Worm (Caenorhabditis elegans): ENCODE measurements around the gene F36H1.11.

F36H1.11 gene

ce11 chrIV:11015881-11016280 is 33.1 kb upstream of the F36H1.11 start, which contains the start of gene F13H10.3 (continued):
- TF ChIP-seq ceh-82 (tag; optimal IDR thresholded peaks at IDR 0.05) = no peak
- TF ChIP-seq mxl-3 (GFP tag; optimal IDR thresholded peaks at IDR 0.05) = peak; percentile 40
- no peak for TF ChIP-seq attf-4 (tag; optimal IDR thresholded peaks at IDR 0.05)
- peak in 1 of 2 experiments; percentile 78 for TF ChIP-seq mdl-1 (tag; optimal IDR thresholded peaks at IDR 0.05)

ce11 chrIV:11019962-11020550 is 28.9 kb upstream of the F36H1.11 start, which contains the start of gene F13H10.8:
F13H10.8 (plus strand) TSS chrIV:11020517.
- no peak for TF ChIP-seq ztf-7 (tag; optimal IDR thresholded peaks at IDR 0.05)
- TF ChIP-seq nhr-11 (tag; optimal IDR thresholded peaks at IDR 0.05) = no peak
- no peak for TF ChIP-seq nhr-41 (GFP tag; IDR thresholded peaks at IDR 0.05)
- no peak for TF ChIP-seq tag-97 (GFP tag; IDR thresholded peaks at IDR 0.05)
- no peak for TF ChIP-seq dpl-1 (GFP tag; optimal IDR thresholded peaks at IDR 0.05)
- peak; percentile 69 for TF ChIP-seq nhr-28 (tag; optimal IDR thresholded peaks at IDR 0.05)
- no peak for TF ChIP-seq ctbp-1 (GFP tag; IDR thresholded peaks at IDR 0.05)
- no peak for TF ChIP-seq arid-1 (GFP tag; conservative IDR thresholded peaks at IDR 0.05)
- no peak for TF ChIP-seq T26A8.4 (GFP tag; IDR thresholded peaks at IDR 0.05)
- peak; percentile 66 for TF ChIP-seq dve-1 (tag; optimal IDR thresholded peaks at IDR 0.05; ENCODE audit: insufficient read depth)
- no peak for TF ChIP-seq ceh-62 (tag; optimal IDR thresholded peaks at IDR 0.05)
- TF ChIP-seq lsy-2 (tag; optimal IDR thresholded peaks at IDR 0.05) = peak in 1 of 2 experiments; percentile 38
- no peak for TF ChIP-seq daf-16 (GFP tag; optimal IDR thresholded peaks at IDR 0.05)
- peak; percentile 66 for TF ChIP-seq daf-16 (tag; optimal IDR thresholded peaks at IDR 0.05)
- no peak for TF ChIP-seq lin-39 (tag; optimal IDR thresholded peaks at IDR 0.05)
- no peak for TF ChIP-seq unc-130 (GFP tag; optimal IDR thresholded peaks at IDR 0.05)
- TF ChIP-seq nhr-77 (tag; optimal IDR thresholded peaks at IDR 0.05) = peak; percentile 3
- TF ChIP-seq lin-1 (GFP tag; IDR thresholded peaks at IDR 0.05) = 0 out of 2 replicates have a peak, but pooled peaks have one; percentile 51
- no peak for TF ChIP-seq ama-1 (optimal IDR thresholded peaks at IDR 0.05)
- peak in 1 of 2 experiments; percentile 44 for TF ChIP-seq mdl-1 (tag; optimal IDR thresholded peaks at IDR 0.05)
- no peak for TF ChIP-seq zip-2 (tag; optimal IDR thresholded peaks at IDR 0.05)
- peak; percentile 76 for TF ChIP-seq dmd-6 (GFP tag; IDR thresholded peaks at IDR 0.05)
- no peak for TF ChIP-seq skn-1 (tag; optimal IDR thresholded peaks at IDR 0.05)
- TF ChIP-seq pqm-1 (tag; optimal IDR thresholded peaks at IDR 0.05) = peak; percentile 58
- TF ChIP-seq lin-38 (GFP tag; IDR thresholded peaks at IDR 0.05) = peak; percentile 92
- TF ChIP-seq egl-27 (tag; optimal IDR thresholded peaks at IDR 0.05) = no peak
- no peak for TF ChIP-seq zfp-2 (tag; optimal IDR thresholded peaks at IDR 0.05)
- no peak for TF ChIP-seq lin-29 (GFP tag; IDR thresholded peaks at IDR 0.05)
- peak; percentile 7 for TF ChIP-seq mxl-3 (GFP tag; optimal IDR thresholded peaks at IDR 0.05)
- peak; percentile 32 for TF ChIP-seq mes-2 (tag; optimal IDR thresholded peaks at IDR 0.05; ENCODE audit: poor library complexity, severe bottlenecking)
- peak; percentile 30 for TF ChIP-seq hlh-30 (tag; optimal IDR thresholded peaks at IDR 0.05; ENCODE audit: insufficient read depth)
- TF ChIP-seq php-3 (GFP tag; IDR thresholded peaks at IDR 0.05) = peak; percentile 47; the same call in 1 of the 2 replicates
- TF ChIP-seq mxl-2 (GFP tag; conservative IDR thresholded peaks at IDR 0.05) = no peak
- no peak for TF ChIP-seq ceh-20 (GFP tag; IDR thresholded peaks at IDR 0.05)
- TF ChIP-seq F44E2.7 (GFP tag; IDR thresholded peaks at IDR 0.05) = no peak
- TF ChIP-seq lin-15B (tag; optimal IDR thresholded peaks at IDR 0.05) = no peak
- TF ChIP-seq hlh-11 (tag; optimal IDR thresholded peaks at IDR 0.05) = peak; percentile 69
- TF ChIP-seq pha-4 (GFP tag; IDR thresholded peaks at IDR 0.05) = 0 out of 2 replicates have a peak, but pooled peaks have one; percentile 8
- TF ChIP-seq pha-4 (tag; optimal IDR thresholded peaks at IDR 0.05) = peak; percentile 85
- TF ChIP-seq mep-1 (tag; optimal IDR thresholded peaks at IDR 0.05) = peak; percentile 21
- TF ChIP-seq T20F7.1 (GFP tag; optimal IDR thresholded peaks at IDR 0.05) = no peak

Data from whole organism, L4 larva.